Worm (Caenorhabditis elegans) whole organism, L1 larva: ENCODE results near the gene pqn-70.

Experiments
- C16A3.4 ChIP-seq: fragments of 150-350 bp; optimal IDR thresholded peaks from 2 replicates; lab custom pipeline; 2014; ENCODE audit warnings: missing biosample characterization, missing genetic modification characterization
- F16B12.6 ChIP-seq: fragments of 150-350 bp; optimal IDR thresholded peaks from 2 replicates; lab custom pipeline; 2014; ENCODE audit warnings: missing biosample characterization, missing genetic modification characterization
- alr-1 ChIP-seq: fragments of 200-800 bp; sonication (Bioruptor generic); optimal IDR thresholded peaks from 2 replicates; lab custom pipeline; 2018; ENCODE audit warnings: borderline replicate concordance, mild to moderate bottlenecking, missing genetic modification characterization, missing compliant biosample characterization
- aly-2 ChIP-seq: fragments of 150-350 bp; optimal IDR thresholded peaks from 2 replicates; lab custom pipeline; 2014; ENCODE audit warnings: missing biosample characterization, missing genetic modification characterization
- blmp-1 ChIP-seq: fragments of 150-350 bp; optimal IDR thresholded peaks from 2 replicates; lab custom pipeline; 2014; ENCODE audit warnings: missing biosample characterization, missing genetic modification characterization
- ceh-8 ChIP-seq: fragments of 200-800 bp; sonication (Bioruptor generic); optimal IDR thresholded peaks from 2 replicates; lab custom pipeline; 2018; ENCODE audit warnings: mild to moderate bottlenecking, missing genetic modification characterization, moderate library complexity, missing compliant biosample characterization
- ceh-90 ChIP-seq: sonication (generic microtip); optimal IDR thresholded peaks from 2 replicates; lab custom pipeline; 2016; ENCODE audit warnings: missing genetic modification characterization, missing compliant biosample characterization
- dsc-1 ChIP-seq: sonication (generic microtip); optimal IDR thresholded peaks from 2 replicates; lab custom pipeline; 2016; ENCODE audit warnings: mild to moderate bottlenecking, missing genetic modification characterization, missing compliant biosample characterization
- efl-1 ChIP-seq, 4 experiments: fragments of 150-350 bp; optimal IDR thresholded peaks in 3 of 4; peaks in 1 of 4; 1 replicate in 1 of 4; 2 replicates in 3 of 4; lab custom pipeline; 2014; ENCODE audit warnings: missing biosample characterization in 2 of 4, missing genetic modification characterization in 2 of 4, missing genetic modification reagents in 2 of 4
- elt-2 ChIP-seq: sonication (generic microtip); optimal IDR thresholded peaks from 2 replicates; lab custom pipeline; 2016; ENCODE audit warnings: missing genetic modification characterization, mild to moderate bottlenecking, inconsistent platforms, missing compliant biosample characterization, missing genetic modification reagents
- elt-3 ChIP-seq, 6 experiments: fragments of 150-350 bp in 1 of 6; sonication (generic microtip); optimal IDR thresholded peaks; 2 replicates each; lab custom pipeline; 2017 to 2018; ENCODE audit warnings: missing biosample characterization in 6 of 6, missing genetic modification characterization in 6 of 6, inconsistent platforms in 1 of 6
- ets-5 ChIP-seq: fragments of 200-800 bp; sonication (Bioruptor generic); IDR thresholded peaks from 2 replicates; pipeline ENCODE4 v1.3.6; 2022; ENCODE audit warnings: missing genetic modification characterization, missing compliant biosample characterization
- fkh-10 ChIP-seq: sonication (generic microtip); optimal IDR thresholded peaks from 2 replicates; lab custom pipeline; 2017; ENCODE audit warnings: missing biosample characterization, missing genetic modification reagents, missing genetic modification characterization
- fkh-4 ChIP-seq: sonication (generic microtip); optimal IDR thresholded peaks from 2 replicates; lab custom pipeline; 2016; ENCODE audit warnings: missing compliant biosample characterization, missing genetic modification characterization, borderline replicate concordance
- fkh-8 ChIP-seq: sonication (generic microtip); optimal IDR thresholded peaks from 2 replicates; lab custom pipeline; 2016; ENCODE audit warnings: mild to moderate bottlenecking, missing genetic modification characterization, missing compliant biosample characterization
- hlh-4 ChIP-seq: sonication (generic microtip); optimal IDR thresholded peaks from 2 replicates; lab custom pipeline; 2016; ENCODE audit warnings: mild to moderate bottlenecking, missing genetic modification characterization, missing compliant biosample characterization
- jun-1 ChIP-seq: fragments of 150-350 bp; optimal IDR thresholded peaks from 2 replicates; lab custom pipeline; 2014; ENCODE audit warnings: missing biosample characterization, missing genetic modification reagents, missing genetic modification characterization
- lin-13 ChIP-seq: fragments of 150-350 bp; optimal IDR thresholded peaks from 2 replicates; lab custom pipeline; 2014; ENCODE audit warnings: missing biosample characterization, missing genetic modification reagents, missing genetic modification characterization
- lin-39 ChIP-seq: fragments of 150-350 bp; optimal IDR thresholded peaks from 2 replicates; lab custom pipeline; 2014; ENCODE audit warnings: missing biosample characterization, missing genetic modification reagents, missing genetic modification characterization
- lir-3 ChIP-seq: sonication (generic microtip); optimal IDR thresholded peaks from 2 replicates; lab custom pipeline; 2016; ENCODE audit warnings: mild to moderate bottlenecking, missing genetic modification characterization, moderate library complexity, missing compliant biosample characterization; ENCODE audit not compliant: poor library complexity
- lsy-2 ChIP-seq, 2 experiments: fragments of 150-350 bp; optimal IDR thresholded peaks; 2 replicates each; lab custom pipeline; 2014; ENCODE audit warnings: missing biosample characterization in 2 of 2, missing genetic modification characterization in 2 of 2
- mab-9 ChIP-seq: fragments of 200-800 bp; sonication (Bioruptor generic); IDR thresholded peaks from 2 replicates; pipeline ENCODE4 v1.3.6; 2022; ENCODE audit warnings: missing genetic modification reagents, missing genetic modification characterization, missing compliant biosample characterization
- mdl-1 ChIP-seq, 2 experiments: fragments of 150-350 bp; optimal IDR thresholded peaks; 2 replicates each; lab custom pipeline; 2014 to 2017; ENCODE audit warnings: missing biosample characterization in 2 of 2, missing genetic modification characterization in 2 of 2, inconsistent platforms in 1 of 2
- mef-2 ChIP-seq: fragments of 150-350 bp; optimal IDR thresholded peaks from 2 replicates; lab custom pipeline; 2014; ENCODE audit warnings: missing biosample characterization, missing genetic modification characterization
- nhr-12 ChIP-seq: sonication (generic microtip); optimal IDR thresholded peaks from 2 replicates; lab custom pipeline; 2017; ENCODE audit warnings: missing biosample characterization, missing genetic modification characterization
- nhr-20 ChIP-seq: sonication (generic microtip); optimal IDR thresholded peaks from 2 replicates; lab custom pipeline; 2016; ENCODE audit warnings: mild to moderate bottlenecking, missing genetic modification characterization, missing compliant biosample characterization
- nhr-28 ChIP-seq: fragments of 150-350 bp; optimal IDR thresholded peaks from 2 replicates; lab custom pipeline; 2014; ENCODE audit warnings: missing biosample characterization, missing genetic modification characterization
- nhr-71 ChIP-seq: sonication (generic microtip); optimal IDR thresholded peaks from 2 replicates; lab custom pipeline; 2016; ENCODE audit warnings: mild to moderate bottlenecking, missing genetic modification characterization, moderate library complexity, missing compliant biosample characterization
- nhr-76 ChIP-seq: sonication (generic microtip); optimal IDR thresholded peaks from 2 replicates; lab custom pipeline; 2017; ENCODE audit warnings: missing biosample characterization, missing genetic modification characterization
- nhr-77 ChIP-seq: fragments of 150-350 bp; optimal IDR thresholded peaks from 2 replicates; lab custom pipeline; 2014; ENCODE audit warnings: missing biosample characterization, missing genetic modification characterization
- pax-3 ChIP-seq: fragments of 200-800 bp; sonication (Bioruptor generic); optimal IDR thresholded peaks from 2 replicates; lab custom pipeline; 2018; ENCODE audit warnings: mild to moderate bottlenecking, missing genetic modification characterization, moderate library complexity, missing compliant biosample characterization
- sup-37 ChIP-seq: fragments of 200-800 bp; sonication (Bioruptor generic); optimal IDR thresholded peaks from 2 replicates; lab custom pipeline; 2018; ENCODE audit warnings: mild to moderate bottlenecking, missing genetic modification characterization, missing compliant biosample characterization
- swsn-7 ChIP-seq: sonication (generic microtip); optimal IDR thresholded peaks from 2 replicates; lab custom pipeline; 2016; ENCODE audit warnings: missing genetic modification characterization, missing compliant biosample characterization
- tbx-2 ChIP-seq: sonication (generic microtip); optimal IDR thresholded peaks from 2 replicates; lab custom pipeline; 2016; ENCODE audit warnings: missing genetic modification characterization, missing compliant biosample characterization
- tlp-1 ChIP-seq: fragments of 150-350 bp; optimal IDR thresholded peaks from 2 replicates; lab custom pipeline; 2014; ENCODE audit warnings: missing biosample characterization, missing genetic modification characterization
- unc-130 ChIP-seq: fragments of 150-350 bp; optimal IDR thresholded peaks from 2 replicates; lab custom pipeline; 2017; ENCODE audit warnings: missing biosample characterization, missing genetic modification characterization, inconsistent platforms
- unc-62 ChIP-seq: fragments of 150-350 bp; optimal IDR thresholded peaks from 2 replicates; lab custom pipeline; 2014; ENCODE audit warnings: missing biosample characterization, missing genetic modification reagents, missing genetic modification characterization
- unc-98 ChIP-seq: fragments of 200-800 bp; sonication (Bioruptor generic); IDR thresholded peaks from 2 replicates; pipeline ENCODE4 v1.3.6; 2022; ENCODE audit warnings: missing genetic modification characterization, missing compliant biosample characterization
- xbp-1 ChIP-seq: sonication (generic microtip); optimal IDR thresholded peaks from 2 replicates; lab custom pipeline; 2016; ENCODE audit warnings: missing genetic modification characterization, missing compliant biosample characterization
- zag-1 ChIP-seq: fragments of 150-350 bp; optimal IDR thresholded peaks from 2 replicates; lab custom pipeline; 2014; ENCODE audit warnings: missing biosample characterization, missing genetic modification characterization
- ztf-11 ChIP-seq, 2 experiments: sonication (generic microtip); optimal IDR thresholded peaks; 2 replicates each; lab custom pipeline; 2016 to 2017; ENCODE audit warnings: missing genetic modification characterization in 2 of 2, missing biosample characterization in 1 of 2, missing compliant biosample characterization in 1 of 2
- ztf-4 ChIP-seq: fragments of 150-350 bp; optimal IDR thresholded peaks from 2 replicates; lab custom pipeline; 2014; ENCODE audit warnings: missing biosample characterization, missing genetic modification characterization

pqn-70 gene

ce11 chrV:11209452-11210188 lies 18.9 kb downstream of the pqn-70 start:
- TF ChIP-seq fkh-8 (tag; lab: Kevin White, UChicago), result peak; percentile 44
- peak; percentile 17 for TF ChIP-seq pax-3 (tag; lab: Kevin White, UChicago)
- TF ChIP-seq dsc-1 (tag; lab: Kevin White, UChicago), result peak; percentile 95
- no peak for TF ChIP-seq tbx-2 (tag; lab: Kevin White, UChicago)
- no peak for TF ChIP-seq C16A3.4 (tag; lab: Kevin White, UChicago)
- TF ChIP-seq blmp-1 (tag; lab: Kevin White, UChicago), result peak; percentile 40
- no peak for TF ChIP-seq fkh-10 (GFP tag; lab: Kevin White, UChicago)
- peak; percentile 32 for TF ChIP-seq ceh-8
- TF ChIP-seq elt-3 (tag; optimal IDR thresholded peaks at IDR 0.05; lab: Kevin White, UChicago), result no peak

ce11 chrV:11206467-11206866 lies 22.0 kb downstream of the pqn-70 start:
- no peak for TF ChIP-seq lsy-2 (tag; optimal IDR thresholded peaks at IDR 0.05; lab: Kevin White, UChicago)
- TF ChIP-seq lin-39, result no peak
- TF ChIP-seq mdl-1 (tag; optimal IDR thresholded peaks at IDR 0.05; lab: Kevin White, UChicago), result no peak
- no peak for TF ChIP-seq C16A3.4 (tag; lab: Kevin White, UChicago)
- no peak for TF ChIP-seq ceh-90 (tag; lab: Kevin White, UChicago)
- no peak for TF ChIP-seq sup-37
- no peak for TF ChIP-seq nhr-12 (tag; lab: Kevin White, UChicago)
- TF ChIP-seq jun-1 (tag; lab: Kevin White, UChicago), result no peak
- TF ChIP-seq ceh-8, result no peak
- TF ChIP-seq swsn-7, result no peak
- TF ChIP-seq nhr-20 (tag; lab: Kevin White, UChicago), result no peak
- no peak for TF ChIP-seq fkh-4 (tag; lab: Kevin White, UChicago)
- no peak for TF ChIP-seq ets-5 (GFP tag; lab: Robert Waterston, UW)
- TF ChIP-seq F16B12.6 (tag; lab: Kevin White, UChicago), result no peak

- no peak for TF ChIP-seq unc-62 (GFP tag; lab: Kevin White, UChicago)
- no peak for TF ChIP-seq ztf-11 (tag; optimal IDR thresholded peaks at IDR 0.05; lab: Kevin White, UChicago)
- no peak for TF ChIP-seq fkh-8 (tag; lab: Kevin White, UChicago)
- TF ChIP-seq ztf-4 (tag; lab: Kevin White, UChicago), result no peak
- no peak for TF ChIP-seq nhr-76 (tag; lab: Kevin White, UChicago)
- TF ChIP-seq nhr-28, result no peak
- TF ChIP-seq tbx-2 (tag; lab: Kevin White, UChicago), result no peak
- no peak for TF ChIP-seq nhr-77 (tag; lab: Kevin White, UChicago)
- TF ChIP-seq mdl-1 (tag; optimal IDR thresholded peaks at IDR 0.05; lab: Kevin White, UChicago), result no peak
- TF ChIP-seq ceh-8, result no peak
- no peak for TF ChIP-seq sup-37
- no peak for TF ChIP-seq blmp-1 (tag; lab: Kevin White, UChicago)
- no peak for TF ChIP-seq tlp-1 (tag; lab: Kevin White, UChicago)
- no peak for TF ChIP-seq zag-1 (tag; lab: Kevin White, UChicago)
Observed at ce11 chrV:11204452-11204851, 24.1 kb downstream of the pqn-70 start.

ce11 chrV:11201826-11202565 lies 26.5 kb downstream of the pqn-70 start, which contains the start of gene K10D6.4:
K10D6.4 (plus strand) TSS chrV:11201925.
- TF ChIP-seq efl-1 (optimal IDR thresholded peaks at IDR 0.05; lab: Kevin White, UChicago) (no peak), efl-1 (GFP tag; optimal IDR thresholded peaks at IDR 0.05 in 1 of 2; lab: Kevin White, UChicago) (peak in 1 of 2 experiments; percentile 47), unc-98 (GFP tag; lab: Robert Waterston, UW) (no peak), lin-13 (GFP tag; lab: Kevin White, UChicago) (no peak), ceh-90 (tag; lab: Kevin White, UChicago) (no peak), unc-130 (tag; lab: Kevin White, UChicago) (no peak), fkh-8 (tag; lab: Kevin White, UChicago) (peak; percentile 8), nhr-71 (tag; lab: Kevin White, UChicago) (peak; percentile 17), aly-2 (tag; lab: Kevin White, UChicago) (no peak), elt-2 (peak; percentile 50), mef-2 (tag; lab: Kevin White, UChicago) (no peak), xbp-1 (tag; lab: Kevin White, UChicago) (no peak), lir-3 (tag; lab: Kevin White, UChicago) (no peak), alr-1 (tag; lab: Kevin White, UChicago) (no peak), mab-9 (GFP tag; lab: Robert Waterston, UW) (no peak), ceh-8 (no peak), C16A3.4 (tag; lab: Kevin White, UChicago) (no peak), hlh-4 (tag; lab: Kevin White, UChicago) (peak; percentile 99), blmp-1 (tag; lab: Kevin White, UChicago) (no peak)
